Worm (Caenorhabditis elegans) whole organism, L1 larva: ENCODE measurements around the gene dhs-11.

Experiments used
- C04F5.9 ChIP-seq: sonication (generic microtip); optimal IDR thresholded peaks from 2 replicates; lab custom pipeline; 2016; ENCODE audit warnings: missing genetic modification characterization, missing compliant biosample characterization
- Y116A8C.19 ChIP-seq: sonication (generic microtip); optimal IDR thresholded peaks from 2 replicates; lab custom pipeline; 2016; ENCODE audit warnings: missing compliant biosample characterization, missing genetic modification characterization, borderline replicate concordance
- blmp-1 ChIP-seq: fragments of 150-350 bp; optimal IDR thresholded peaks from 2 replicates; lab custom pipeline; 2014; ENCODE audit warnings: missing biosample characterization, missing genetic modification characterization
- ceh-63 ChIP-seq: fragments of 200-800 bp; sonication (Bioruptor generic); optimal IDR thresholded peaks from 2 replicates; lab custom pipeline; 2018; ENCODE audit warnings: mild to moderate bottlenecking, missing genetic modification characterization, missing compliant biosample characterization
- ceh-8 ChIP-seq: fragments of 200-800 bp; sonication (Bioruptor generic); optimal IDR thresholded peaks from 2 replicates; lab custom pipeline; 2018; ENCODE audit warnings: mild to moderate bottlenecking, missing genetic modification characterization, moderate library complexity, missing compliant biosample characterization
- ceh-82 ChIP-seq, 3 experiments: fragments of 150-350 bp in 1 of 3; sonication (generic microtip) in 2 of 3; optimal IDR thresholded peaks; 2 replicates each; lab custom pipeline; 2014 to 2017; ENCODE audit warnings: missing biosample characterization in 3 of 3, missing genetic modification characterization in 3 of 3
- dsc-1 ChIP-seq: sonication (generic microtip); optimal IDR thresholded peaks from 2 replicates; lab custom pipeline; 2016; ENCODE audit warnings: mild to moderate bottlenecking, missing genetic modification characterization, missing compliant biosample characterization
- efl-1 ChIP-seq, 4 experiments: fragments of 150-350 bp; optimal IDR thresholded peaks in 3 of 4; peaks in 1 of 4; 1 replicate in 1 of 4; 2 replicates in 3 of 4; lab custom pipeline; 2014; ENCODE audit warnings: missing biosample characterization in 2 of 4, missing genetic modification characterization in 2 of 4, missing genetic modification reagents in 2 of 4
- elt-2 ChIP-seq: sonication (generic microtip); optimal IDR thresholded peaks from 2 replicates; lab custom pipeline; 2016; ENCODE audit warnings: missing genetic modification characterization, mild to moderate bottlenecking, inconsistent platforms, missing compliant biosample characterization, missing genetic modification reagents
- elt-3 ChIP-seq, 6 experiments: fragments of 150-350 bp in 1 of 6; sonication (generic microtip); optimal IDR thresholded peaks; 2 replicates each; lab custom pipeline; 2017 to 2018; ENCODE audit warnings: missing biosample characterization in 6 of 6, missing genetic modification characterization in 6 of 6, inconsistent platforms in 1 of 6
- ets-5 ChIP-seq: fragments of 200-800 bp; sonication (Bioruptor generic); IDR thresholded peaks from 2 replicates; pipeline ENCODE4 v1.3.6; 2022; ENCODE audit warnings: missing genetic modification characterization, missing compliant biosample characterization
- fkh-10 ChIP-seq: sonication (generic microtip); optimal IDR thresholded peaks from 2 replicates; lab custom pipeline; 2017; ENCODE audit warnings: missing biosample characterization, missing genetic modification reagents, missing genetic modification characterization
- fkh-8 ChIP-seq: sonication (generic microtip); optimal IDR thresholded peaks from 2 replicates; lab custom pipeline; 2016; ENCODE audit warnings: mild to moderate bottlenecking, missing genetic modification characterization, missing compliant biosample characterization
- hlh-17 ChIP-seq: fragments of 200-800 bp; sonication (Bioruptor generic); optimal IDR thresholded peaks from 2 replicates; lab custom pipeline; 2018; ENCODE audit warnings: missing genetic modification characterization, mild to moderate bottlenecking, missing compliant biosample characterization, moderate library complexity, borderline replicate concordance
- hlh-4 ChIP-seq: sonication (generic microtip); optimal IDR thresholded peaks from 2 replicates; lab custom pipeline; 2016; ENCODE audit warnings: mild to moderate bottlenecking, missing genetic modification characterization, missing compliant biosample characterization
- hpl-2 ChIP-seq: fragments of 150-350 bp; optimal IDR thresholded peaks from 2 replicates; lab custom pipeline; 2014; ENCODE audit warnings: missing biosample characterization, missing genetic modification reagents, missing genetic modification characterization
- irx-1 ChIP-seq: sonication (generic microtip); optimal IDR thresholded peaks from 2 replicates; lab custom pipeline; 2016; ENCODE audit warnings: missing genetic modification characterization, missing compliant biosample characterization
- lin-14 ChIP-seq: fragments of 200-800 bp; sonication (Bioruptor generic); optimal IDR thresholded peaks from 2 replicates; lab custom pipeline; 2018; ENCODE audit warnings: mild to moderate bottlenecking, missing genetic modification characterization, moderate library complexity, missing compliant biosample characterization
- lin-39 ChIP-seq: fragments of 150-350 bp; optimal IDR thresholded peaks from 2 replicates; lab custom pipeline; 2014; ENCODE audit warnings: missing biosample characterization, missing genetic modification reagents, missing genetic modification characterization
- lsy-2 ChIP-seq, 2 experiments: fragments of 150-350 bp; optimal IDR thresholded peaks; 2 replicates each; lab custom pipeline; 2014; ENCODE audit warnings: missing biosample characterization in 2 of 2, missing genetic modification characterization in 2 of 2
- mdl-1 ChIP-seq, 2 experiments: fragments of 150-350 bp; optimal IDR thresholded peaks; 2 replicates each; lab custom pipeline; 2014 to 2017; ENCODE audit warnings: missing biosample characterization in 2 of 2, missing genetic modification characterization in 2 of 2, inconsistent platforms in 1 of 2
- mep-1 ChIP-seq: fragments of 150-350 bp; optimal IDR thresholded peaks from 2 replicates; lab custom pipeline; 2014; ENCODE audit warnings: missing biosample characterization, missing genetic modification characterization
- nhr-11 ChIP-seq: fragments of 150-350 bp; optimal IDR thresholded peaks from 2 replicates; lab custom pipeline; 2014; ENCODE audit warnings: missing biosample characterization, missing genetic modification characterization
- nhr-19 ChIP-seq: fragments of 200-800 bp; sonication (Bioruptor generic); conservative IDR thresholded peaks from 2 replicates; pipeline ENCODE4 v1.3.6; 2022; ENCODE audit warnings: missing genetic modification characterization, missing compliant biosample characterization
- nhr-20 ChIP-seq: sonication (generic microtip); optimal IDR thresholded peaks from 2 replicates; lab custom pipeline; 2016; ENCODE audit warnings: mild to moderate bottlenecking, missing genetic modification characterization, missing compliant biosample characterization
- nhr-237 ChIP-seq: fragments of 150-350 bp; optimal IDR thresholded peaks from 2 replicates; lab custom pipeline; 2014; ENCODE audit warnings: missing biosample characterization, missing genetic modification characterization
- nhr-28 ChIP-seq: fragments of 150-350 bp; optimal IDR thresholded peaks from 2 replicates; lab custom pipeline; 2014; ENCODE audit warnings: missing biosample characterization, missing genetic modification characterization
- nhr-71 ChIP-seq: sonication (generic microtip); optimal IDR thresholded peaks from 2 replicates; lab custom pipeline; 2016; ENCODE audit warnings: mild to moderate bottlenecking, missing genetic modification characterization, moderate library complexity, missing compliant biosample characterization
- nhr-85 ChIP-seq: sonication (generic microtip); peaks from one replicate; lab custom pipeline; 2016; ENCODE audit warnings: missing genetic modification characterization, inconsistent platforms, missing compliant biosample characterization
- pag-3 ChIP-seq: sonication (generic microtip); optimal IDR thresholded peaks from 2 replicates; lab custom pipeline; 2017; ENCODE audit warnings: missing genetic modification characterization, mild to moderate bottlenecking, missing compliant biosample characterization, antibody characterized with exemption, borderline replicate concordance; ENCODE audit not compliant: insufficient read depth
- pqm-1 ChIP-seq: sonication (generic microtip); optimal IDR thresholded peaks from 3 replicates; lab custom pipeline; 2017; ENCODE audit warnings: missing biosample characterization, missing genetic modification characterization
- rnt-1 ChIP-seq: sonication (generic microtip); optimal IDR thresholded peaks from 2 replicates; lab custom pipeline; 2016; ENCODE audit warnings: mild to moderate bottlenecking, missing genetic modification characterization, moderate library complexity, missing compliant biosample characterization
- snpc-4 ChIP-seq: fragments of 150-350 bp; optimal IDR thresholded peaks from 2 replicates; lab custom pipeline; 2014; ENCODE audit warnings: missing biosample characterization, missing genetic modification characterization
- sox-4 ChIP-seq: sonication (generic microtip); optimal IDR thresholded peaks from 2 replicates; lab custom pipeline; 2016; ENCODE audit warnings: missing genetic modification characterization, missing compliant biosample characterization
- sup-37 ChIP-seq: fragments of 200-800 bp; sonication (Bioruptor generic); optimal IDR thresholded peaks from 2 replicates; lab custom pipeline; 2018; ENCODE audit warnings: mild to moderate bottlenecking, missing genetic modification characterization, missing compliant biosample characterization
- unc-30 ChIP-seq: sonication (generic microtip); optimal IDR thresholded peaks from 2 replicates; lab custom pipeline; 2017; ENCODE audit warnings: missing biosample characterization, missing genetic modification characterization
- unc-86 ChIP-seq: sonication (generic microtip); optimal IDR thresholded peaks from 2 replicates; lab custom pipeline; 2016; ENCODE audit warnings: missing genetic modification characterization, missing compliant biosample characterization
- zag-1 ChIP-seq: fragments of 150-350 bp; optimal IDR thresholded peaks from 2 replicates; lab custom pipeline; 2014; ENCODE audit warnings: missing biosample characterization, missing genetic modification characterization
- ztf-4 ChIP-seq: fragments of 150-350 bp; optimal IDR thresholded peaks from 2 replicates; lab custom pipeline; 2014; ENCODE audit warnings: missing biosample characterization, missing genetic modification characterization

The dhs-11 gene

DNA sequence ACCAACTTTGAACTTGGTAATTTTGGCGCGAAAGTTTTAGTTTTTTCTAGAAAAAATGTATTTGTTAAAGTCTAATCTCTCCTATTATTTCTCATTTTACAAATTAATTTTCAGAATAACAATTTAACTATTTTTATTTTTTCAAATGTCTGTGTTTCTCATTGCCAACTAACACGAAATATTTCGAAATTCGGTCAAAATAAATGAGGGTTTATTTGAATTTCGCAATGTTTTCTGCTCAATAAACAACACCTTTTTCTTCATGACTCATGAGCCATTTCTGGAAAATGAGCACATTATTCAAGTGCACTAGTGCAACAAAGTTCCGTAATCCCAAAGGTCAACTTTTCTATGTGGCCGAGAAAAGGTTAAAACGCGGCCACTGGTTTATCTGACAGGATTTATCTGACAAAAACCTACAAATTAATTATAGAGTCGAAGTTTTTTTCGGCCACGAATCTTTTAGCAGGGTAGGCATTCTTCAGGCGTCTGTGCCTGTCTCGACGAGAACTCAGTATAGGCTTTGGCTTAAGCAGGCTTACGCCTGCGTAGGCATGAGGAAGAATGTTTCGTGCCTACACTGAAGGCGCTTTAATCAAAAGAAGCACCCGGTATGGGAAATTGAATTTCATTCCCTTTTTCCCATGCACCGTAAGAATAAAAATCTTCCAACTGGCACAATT is 4.2 kb downstream of the dhs-11 start, which contains the start of gene Y39A1A.27:
TSS of gene Y39A1A.27 (plus strand) at position 633 of the 683 bp plus-strand sequence.
- TF ChIP-seq hpl-2 (GFP tag; lab: Kevin White, UChicago): no peak
- no peak for TF ChIP-seq nhr-85 (tag; lab: Kevin White, UChicago)
- TF ChIP-seq ceh-82 (tag; optimal IDR thresholded peaks at IDR 0.05; lab: Kevin White, UChicago): peak in 1 of 3 experiments; percentile 1
- peak in 1 of 2 experiments; percentile 7 for TF ChIP-seq lsy-2 (tag; optimal IDR thresholded peaks at IDR 0.05; lab: Kevin White, UChicago)
- TF ChIP-seq nhr-237 (tag; lab: Kevin White, UChicago): no peak
- no peak for TF ChIP-seq sox-4 (tag; lab: Kevin White, UChicago)
- TF ChIP-seq unc-30 (tag; lab: Kevin White, UChicago): no peak

ce11 chrIII:10637933-10638332 is 4.7 kb downstream of the dhs-11 start:
- peak; percentile 78 for TF ChIP-seq blmp-1 (tag; lab: Kevin White, UChicago)
- no peak for TF ChIP-seq fkh-10 (GFP tag; lab: Kevin White, UChicago)

ce11 chrIII:10636493-10637031 is 6.1 kb downstream of the dhs-11 start:
- TF ChIP-seq lin-14 (GFP tag; lab: Kevin White, UChicago) (peak; percentile 61), ceh-8 (GFP tag; lab: Kevin White, UChicago) (no peak), blmp-1 (tag; lab: Kevin White, UChicago) (peak; percentile 72), sup-37 (GFP tag; lab: Kevin White, UChicago) (no peak), efl-1 (optimal IDR thresholded peaks at IDR 0.05; lab: Kevin White, UChicago) (peak in 1 of 2 experiments; percentile 0), efl-1 (GFP tag; optimal IDR thresholded peaks at IDR 0.05 in 1 of 2; lab: Kevin White, UChicago) (peak in 1 of 2 experiments; percentile 68), mep-1 (tag; lab: Kevin White, UChicago) (peak; percentile 12), nhr-85 (tag; lab: Kevin White, UChicago) (peak; percentile 3), mdl-1 (tag; optimal IDR thresholded peaks at IDR 0.05; lab: Kevin White, UChicago) (peak in 1 of 2 experiments; percentile 41), ztf-4 (tag; lab: Kevin White, UChicago) (no peak), nhr-20 (tag; lab: Kevin White, UChicago) (peak; percentile 23), nhr-71 (tag; lab: Kevin White, UChicago) (peak; percentile 7)
- TF ChIP-seq, all 84 proteins: peak for 8

ce11 chrIII:10634576-10634975 is 8.1 kb downstream of the dhs-11 start:
- no peak for TF ChIP-seq efl-1 (optimal IDR thresholded peaks at IDR 0.05; lab: Kevin White, UChicago)
- TF ChIP-seq efl-1 (GFP tag; optimal IDR thresholded peaks at IDR 0.05 in 1 of 2; lab: Kevin White, UChicago): peak in 1 of 2 experiments; percentile 53
- peak in 1 of 3 experiments; percentile 2 for TF ChIP-seq ceh-82 (tag; optimal IDR thresholded peaks at IDR 0.05; lab: Kevin White, UChicago)
- peak; percentile 51 for TF ChIP-seq rnt-1
- no peak for TF ChIP-seq hlh-4

ce11 chrIII:10634034-10634433 is 8.6 kb downstream of the dhs-11 start:
- TF ChIP-seq pag-3 (tag; lab: Kevin White, UChicago): no peak
- TF ChIP-seq snpc-4 (tag; lab: Kevin White, UChicago): peak; percentile 77
- peak; percentile 54 for TF ChIP-seq C04F5.9 (tag; lab: Kevin White, UChicago)
- TF ChIP-seq unc-30 (tag; lab: Kevin White, UChicago): peak; percentile 36
- TF ChIP-seq elt-3 (tag; optimal IDR thresholded peaks at IDR 0.05; lab: Kevin White, UChicago): peak in 2 of 6 experiments; percentile 28 to 56
- TF ChIP-seq nhr-19 (GFP tag; lab: Robert Waterston, UW): peak; percentile 83
- no peak for TF ChIP-seq Y116A8C.19 (tag; lab: Kevin White, UChicago)
- TF ChIP-seq irx-1 (tag; lab: Kevin White, UChicago): peak; percentile 72
- TF ChIP-seq ceh-63 (GFP tag; lab: Kevin White, UChicago): no peak
- peak; percentile 75 to 82 for TF ChIP-seq efl-1 (optimal IDR thresholded peaks at IDR 0.05; lab: Kevin White, UChicago)
- peak in 1 of 2 experiments; percentile 61 for TF ChIP-seq efl-1 (GFP tag; optimal IDR thresholded peaks at IDR 0.05 in 1 of 2; lab: Kevin White, UChicago)
- TF ChIP-seq nhr-28: no peak
- TF ChIP-seq nhr-11 (tag; lab: Kevin White, UChicago): peak; percentile 68
- TF ChIP-seq lsy-2 (tag; optimal IDR thresholded peaks at IDR 0.05; lab: Kevin White, UChicago): peak; percentile 84 to 85
- TF ChIP-seq hlh-17 (GFP tag; lab: Kevin White, UChicago): no peak
- TF ChIP-seq elt-2 (tag; lab: Kevin White, UChicago): peak; percentile 67
- TF ChIP-seq pqm-1: peak; percentile 7
- peak; percentile 7 for TF ChIP-seq nhr-237 (tag; lab: Kevin White, UChicago)
- TF ChIP-seq mdl-1 (tag; optimal IDR thresholded peaks at IDR 0.05; lab: Kevin White, UChicago): peak in 1 of 2 experiments; percentile 80
- TF ChIP-seq nhr-85 (tag; lab: Kevin White, UChicago): peak; percentile 96
- peak; percentile 20 for TF ChIP-seq lin-39 (tag; lab: Kevin White, UChicago)
- peak; percentile 96 for TF ChIP-seq fkh-8
- TF ChIP-seq dsc-1 (tag; lab: Kevin White, UChicago): peak; percentile 79
- TF ChIP-seq zag-1 (tag; lab: Kevin White, UChicago): no peak
- TF ChIP-seq ets-5 (GFP tag; lab: Robert Waterston, UW): no peak
- TF ChIP-seq unc-86 (tag; lab: Kevin White, UChicago): peak; percentile 91
- TF ChIP-seq ztf-4 (tag; lab: Kevin White, UChicago): peak; percentile 86
- peak; percentile 59 for TF ChIP-seq blmp-1 (tag; lab: Kevin White, UChicago)
